7 worm cellular contexts compared by ENCODE assay signal in the genomic region with DNA sequence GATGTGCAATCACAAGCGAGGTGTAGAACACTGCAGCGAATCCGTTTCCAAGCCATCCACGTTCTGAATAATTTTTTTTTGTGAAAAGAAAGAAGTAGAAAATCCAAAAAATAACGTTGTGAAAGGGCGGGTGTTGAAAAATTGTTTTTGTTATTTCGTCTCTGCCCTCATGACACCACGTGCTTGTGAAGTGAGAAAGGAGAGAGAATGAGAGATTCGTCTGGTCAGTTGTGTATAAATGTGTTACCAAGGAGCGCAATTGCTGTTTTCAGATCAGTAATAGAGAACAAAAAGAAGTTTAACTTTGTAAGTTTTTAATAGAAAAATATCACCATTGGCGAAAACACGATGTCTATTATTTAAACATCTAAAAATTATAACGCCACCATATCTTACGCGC.
TF ChIP-seq lines count a peak whose summit lies in the region.

No protein-coding gene starts in this region.

TF ChIP-seq in whole organism, L1 larva, 84 proteins besides CTCF, POLR2A, EP300 and RAD21 (continues in another document):
- TF ChIP-seq snu-23 (GFP tag; optimal IDR thresholded peaks at IDR 0.05; lab: Kevin White, UChicago) (peak; percentile 74), nhr-11 (tag; optimal IDR thresholded peaks at IDR 0.05; lab: Kevin White, UChicago) (no peak), skn-1 (tag; optimal IDR thresholded peaks at IDR 0.05; lab: Kevin White, UChicago) (peak; percentile 57), dpl-1 (GFP tag; optimal IDR thresholded peaks at IDR 0.05; lab: Kevin White, UChicago) (peak in 2 of 3 experiments; percentile 30 to 63), lin-15B (tag; optimal IDR thresholded peaks at IDR 0.05; lab: Kevin White, UChicago) (peak; percentile 4), C16A3.4 (tag; optimal IDR thresholded peaks at IDR 0.05; lab: Kevin White, UChicago) (peak; percentile 58), mdl-1 (tag; optimal IDR thresholded peaks at IDR 0.05; lab: Kevin White, UChicago) (peak in 1 of 2 experiments; percentile 84), swsn-7 (tag; optimal IDR thresholded peaks at IDR 0.05; lab: Kevin White, UChicago) (peak; percentile 24), ceh-82 (tag; optimal IDR thresholded peaks at IDR 0.05; lab: Kevin White, UChicago) (peak in 1 of 3 experiments; percentile 24), mep-1 (tag; optimal IDR thresholded peaks at IDR 0.05; lab: Kevin White, UChicago) (peak; percentile 56), unc-130 (tag; optimal IDR thresholded peaks at IDR 0.05; lab: Kevin White, UChicago) (peak; percentile 48), C34B4.2 (tag; optimal IDR thresholded peaks at IDR 0.05; lab: Kevin White, UChicago) (no peak)

TF ChIP-seq in whole organism, L2 larva, 48 proteins besides CTCF, POLR2A, EP300 and RAD21 (continues in another document):
- peak; percentile 42 to 61 for TF ChIP-seq mdl-1 (tag; optimal IDR thresholded peaks at IDR 0.05; lab: Kevin White, UChicago)
- no peak for TF ChIP-seq nhr-6 (tag; optimal IDR thresholded peaks at IDR 0.05; lab: Kevin White, UChicago)
- peak; percentile 9 for TF ChIP-seq ama-1 (optimal IDR thresholded peaks at IDR 0.05; lab: Kevin White, UChicago)
- TF ChIP-seq unc-55 (GFP tag; optimal IDR thresholded peaks at IDR 0.05; lab: Kevin White, UChicago), result peak; percentile 24
- TF ChIP-seq nhr-77 (tag; optimal IDR thresholded peaks at IDR 0.05; lab: Kevin White, UChicago), result no peak
- no peak for TF ChIP-seq skn-1 (tag; optimal IDR thresholded peaks at IDR 0.05; lab: Kevin White, UChicago)
- TF ChIP-seq F13H6.1 (tag; optimal IDR thresholded peaks at IDR 0.05; lab: Kevin White, UChicago), result peak; percentile 3
- no peak for TF ChIP-seq nhr-10 (tag; optimal IDR thresholded peaks at IDR 0.05; lab: Kevin White, UChicago)
- peak; percentile 23 for TF ChIP-seq fos-1 (tag; optimal IDR thresholded peaks at IDR 0.05; lab: Kevin White, UChicago)
- no peak for TF ChIP-seq alr-1 (tag; optimal IDR thresholded peaks at IDR 0.05; lab: Kevin White, UChicago)
- TF ChIP-seq nhr-129 (tag; optimal IDR thresholded peaks at IDR 0.05; lab: Kevin White, UChicago), result peak; percentile 85
- TF ChIP-seq snpc-4 (tag; optimal IDR thresholded peaks at IDR 0.05; lab: Kevin White, UChicago), result no peak
- TF ChIP-seq ceh-82 (tag; optimal IDR thresholded peaks at IDR 0.05; lab: Kevin White, UChicago), result no peak

TF ChIP-seq in whole organism, L3 larva, 47 proteins besides CTCF, POLR2A, EP300 and RAD21:
- TF ChIP-seq hmg-11 (tag; optimal IDR thresholded peaks at IDR 0.05; lab: Kevin White, UChicago) (peak; percentile 39), egl-5 (tag; optimal IDR thresholded peaks at IDR 0.05; lab: Kevin White, UChicago) (peak; percentile 30), lin-15B (tag; optimal IDR thresholded peaks at IDR 0.05; lab: Kevin White, UChicago) (peak; percentile 64), snpc-4 (tag; optimal IDR thresholded peaks at IDR 0.05; lab: Kevin White, UChicago) (peak; percentile 30), nhr-237 (tag; optimal IDR thresholded peaks at IDR 0.05; lab: Kevin White, UChicago) (no peak), nfya-1 (tag; optimal IDR thresholded peaks at IDR 0.05; lab: Kevin White, UChicago; ENCODE audit: insufficient read depth) (peak; percentile 57), nhr-23 (tag; optimal IDR thresholded peaks at IDR 0.05; lab: Kevin White, UChicago) (peak; percentile 36), eor-1 (tag; optimal IDR thresholded peaks at IDR 0.05; lab: Kevin White, UChicago) (no peak), ceh-28 (tag; optimal IDR thresholded peaks at IDR 0.05; lab: Kevin White, UChicago) (no peak), lin-39 (tag; optimal IDR thresholded peaks at IDR 0.05; lab: Kevin White, UChicago) (peak; percentile 52), pha-4 (tag; optimal IDR thresholded peaks at IDR 0.05; lab: Kevin White, UChicago) (peak; percentile 69)

TF ChIP-seq in whole organism, L4 larva, 104 proteins besides CTCF, POLR2A, EP300 and RAD21 (continues in another document):
- TF ChIP-seq saeg-2 (GFP tag; IDR thresholded peaks at IDR 0.05; lab: Robert Waterston, UW), result no peak
- no peak for TF ChIP-seq nhr-76 (tag; optimal IDR thresholded peaks at IDR 0.05; lab: Kevin White, UChicago)
- no peak for TF ChIP-seq dpl-1 (GFP tag; optimal IDR thresholded peaks at IDR 0.05; lab: Kevin White, UChicago)
- no peak for TF ChIP-seq mdt-29 (GFP tag; IDR thresholded peaks at IDR 0.05; lab: Robert Waterston, UW)
- peak; percentile 21; the same call in 1 of the 2 replicates for TF ChIP-seq dmd-6 (GFP tag; IDR thresholded peaks at IDR 0.05; lab: Robert Waterston, UW)
- TF ChIP-seq lin-15B (tag; optimal IDR thresholded peaks at IDR 0.05; lab: Kevin White, UChicago), result no peak
- TF ChIP-seq mdl-1 (tag; optimal IDR thresholded peaks at IDR 0.05; lab: Kevin White, UChicago), result peak; percentile 56 to 90
- TF ChIP-seq vab-7 (GFP tag; IDR thresholded peaks at IDR 0.05; lab: Robert Waterston, UW), result no peak
- TF ChIP-seq dmd-8 (GFP tag; IDR thresholded peaks at IDR 0.05; lab: Robert Waterston, UW), result no peak
- peak; percentile 26 for TF ChIP-seq dve-1 (tag; optimal IDR thresholded peaks at IDR 0.05; lab: Kevin White, UChicago; ENCODE audit: insufficient read depth)
- TF ChIP-seq F26F4.8 (GFP tag; conservative IDR thresholded peaks at IDR 0.05; lab: Robert Waterston, UW), result no peak
- TF ChIP-seq snpc-1.2 (GFP tag; IDR thresholded peaks at IDR 0.05; lab: Robert Waterston, UW), result no peak
- TF ChIP-seq lsy-2 (tag; optimal IDR thresholded peaks at IDR 0.05; lab: Kevin White, UChicago), result peak in 1 of 2 experiments; percentile 33

TF ChIP-seq in whole organism, late embryonic, 69 proteins besides CTCF, POLR2A, EP300 and RAD21:
- TF ChIP-seq hlh-13 (GFP tag; optimal IDR thresholded peaks at IDR 0.05; lab: Kevin White, UChicago) (no peak), nhr-11 (tag; optimal IDR thresholded peaks at IDR 0.05; lab: Kevin White, UChicago) (no peak), hlh-30 (tag; optimal IDR thresholded peaks at IDR 0.05; lab: Kevin White, UChicago; ENCODE audit: insufficient read depth) (peak; percentile 81), dmd-4 (tag; optimal IDR thresholded peaks at IDR 0.05; lab: Kevin White, UChicago; ENCODE audit: borderline replicate concordance) (no peak), unc-42 (tag; optimal IDR thresholded peaks at IDR 0.05; lab: Kevin White, UChicago) (peak; percentile 77), C08G9.2 (tag; optimal IDR thresholded peaks at IDR 0.05; lab: Kevin White, UChicago) (no peak)

TF ChIP-seq in whole organism, mixed stage, embryonic, 35 proteins besides CTCF, POLR2A, EP300 and RAD21:
- TF ChIP-seq hlh-1 (tag; optimal IDR thresholded peaks at IDR 0.05; lab: Kevin White, UChicago) (peak; percentile 56), ces-1 (GFP tag; optimal IDR thresholded peaks at IDR 0.05; lab: Kevin White, UChicago) (peak; percentile 84), blmp-1 (tag; optimal IDR thresholded peaks at IDR 0.05; lab: Kevin White, UChicago) (no peak), mep-1 (tag; optimal IDR thresholded peaks at IDR 0.05; lab: Kevin White, UChicago) (peak; percentile 33), tbx-8 (GFP tag; optimal IDR thresholded peaks at IDR 0.05; lab: Kevin White, UChicago) (no peak)

TF ChIP-seq in whole organism, young adult, 124 proteins besides CTCF, POLR2A, EP300 and RAD21 (continues in another document):
- TF ChIP-seq ceh-58 (GFP tag; IDR thresholded peaks at IDR 0.05; lab: Robert Waterston, UW), result no peak
- no peak for TF ChIP-seq ztf-3 (GFP tag; optimal IDR thresholded peaks at IDR 0.05; lab: Kevin White, UChicago)
- no peak for TF ChIP-seq snpc-3.4 (tag; optimal IDR thresholded peaks at IDR 0.05; lab: Kevin White, UChicago)
- TF ChIP-seq bed-1 (GFP tag; IDR thresholded peaks at IDR 0.05; lab: Robert Waterston, UW), result no peak
- no peak for TF ChIP-seq mcd-1 (GFP tag; IDR thresholded peaks at IDR 0.05; lab: Robert Waterston, UW)
- TF ChIP-seq unc-130 (GFP tag; optimal IDR thresholded peaks at IDR 0.05; lab: Kevin White, UChicago), result no peak
- no peak for TF ChIP-seq nhr-80 (tag; optimal IDR thresholded peaks at IDR 0.05; lab: Kevin White, UChicago)
- no peak for TF ChIP-seq cebp-1 (GFP tag; IDR thresholded peaks at IDR 0.05; lab: Robert Waterston, UW)
- peak; percentile 41 for TF ChIP-seq cebp-1 (tag; optimal IDR thresholded peaks at IDR 0.05; lab: Kevin White, UChicago)
- TF ChIP-seq ceh-27 (GFP tag; optimal IDR thresholded peaks at IDR 0.05; lab: Kevin White, UChicago), result no peak
- peak in 1 of 3 experiments; percentile 42 for TF ChIP-seq lin-35 (GFP tag; optimal IDR thresholded peaks at IDR 0.05; lab: Kevin White, UChicago)
- no peak for TF ChIP-seq mel-28 (tag; optimal IDR thresholded peaks at IDR 0.05; lab: Kevin White, UChicago; ENCODE audit: borderline replicate concordance)
- TF ChIP-seq dox-1 (GFP tag; IDR thresholded peaks at IDR 0.05; lab: Robert Waterston, UW), result no peak
- no peak for TF ChIP-seq aptf-3 (GFP tag; IDR thresholded peaks at IDR 0.05; lab: Robert Waterston, UW)
- no peak for TF ChIP-seq T26A5.8 (tag; optimal IDR thresholded peaks at IDR 0.05; lab: Kevin White, UChicago)
- no peak for TF ChIP-seq madf-3 (GFP tag; IDR thresholded peaks at IDR 0.05; lab: Robert Waterston, UW)
- peak; percentile 5 for TF ChIP-seq lin-40 (tag; optimal IDR thresholded peaks at IDR 0.05; lab: Kevin White, UChicago)
- TF ChIP-seq Y53F4B.3 (GFP tag; IDR thresholded peaks at IDR 0.05; lab: Robert Waterston, UW), result no peak
- no peak for TF ChIP-seq ama-1 (optimal IDR thresholded peaks at IDR 0.05; lab: Kevin White, UChicago)
- no peak for TF ChIP-seq ama-1 (GFP tag; optimal IDR thresholded peaks at IDR 0.05; lab: Kevin White, UChicago)
- TF ChIP-seq F37B4.10 (GFP tag; IDR thresholded peaks at IDR 0.05; lab: Robert Waterston, UW), result no peak
- TF ChIP-seq ZK185.1 (tag; optimal IDR thresholded peaks at IDR 0.05; lab: Kevin White, UChicago; ENCODE audit: poor library complexity, severe bottlenecking), result no peak
- peak; percentile 11 for TF ChIP-seq tbp1 (GFP tag; optimal IDR thresholded peaks at IDR 0.05; lab: Kevin White, UChicago)
- TF ChIP-seq chd-7 (tag; optimal IDR thresholded peaks at IDR 0.05; lab: Kevin White, UChicago), result no peak
- TF ChIP-seq F49E8.2 (tag; optimal IDR thresholded peaks at IDR 0.05; lab: Kevin White, UChicago; ENCODE audit: insufficient read depth), result no peak
- no peak for TF ChIP-seq athp-1 (tag; optimal IDR thresholded peaks at IDR 0.05; lab: Kevin White, UChicago)
- TF ChIP-seq dpff-1 (tag; optimal IDR thresholded peaks at IDR 0.05; lab: Kevin White, UChicago), result no peak
- TF ChIP-seq attf-5 (GFP tag; optimal IDR thresholded peaks at IDR 0.05; lab: Kevin White, UChicago), result peak; percentile 19
- no peak for TF ChIP-seq ceh-100 (GFP tag; IDR thresholded peaks at IDR 0.05; lab: Robert Waterston, UW)
- TF ChIP-seq D2030.7 (GFP tag; IDR thresholded peaks at IDR 0.05; lab: Robert Waterston, UW), result no peak
- no peak for TF ChIP-seq zfh-2 (GFP tag; conservative IDR thresholded peaks at IDR 0.05; lab: Robert Waterston, UW)
- peak; percentile 19 for TF ChIP-seq K12H6.12 (tag; optimal IDR thresholded peaks at IDR 0.05; lab: Kevin White, UChicago)
- no peak for TF ChIP-seq lsl-1 (GFP tag; optimal IDR thresholded peaks at IDR 0.05; lab: Kevin White, UChicago)
